Fruit fly (Drosophila melanogaster) whole organism, embryonic: ENCODE measurements around the gene Nup358.
A peak's percentile ranks its signal among the peaks of the same experiment; 100 is the strongest.

Source experiments
- CG10267 ChIP-seq: fragments of 200-800 bp; sonication (Bioruptor generic); optimal IDR thresholded peaks from 2 replicates; lab custom pipeline; 2018; ENCODE audit warnings: missing biosample characterization, mild to moderate bottlenecking, missing genetic modification characterization, moderate library complexity
- CG10979 ChIP-seq: fragments of 200-800 bp; sonication (Bioruptor generic); optimal IDR thresholded peaks from 2 replicates; lab custom pipeline; 2018; ENCODE audit warnings: missing biosample characterization, mild to moderate bottlenecking, missing genetic modification characterization, moderate library complexity
- CG12299 ChIP-seq: fragments of 200-800 bp; sonication (Bioruptor generic); optimal IDR thresholded peaks from 2 replicates; lab custom pipeline; 2018; ENCODE audit warnings: missing biosample characterization, mild to moderate bottlenecking, missing genetic modification characterization
- CG12744 ChIP-seq: fragments of 200-800 bp; sonication (Bioruptor generic); optimal IDR thresholded peaks from 2 replicates; lab custom pipeline; 2016; ENCODE audit warnings: missing biosample characterization, missing genetic modification characterization
- CG14050 ChIP-seq: fragments of 200-800 bp; sonication (Bioruptor generic); IDR thresholded peaks from 3 replicates; pipeline ENCODE4 v1.3.6; 2022; ENCODE audit warnings: missing biosample characterization, missing genetic modification characterization
- CG15011 ChIP-seq: fragments of 200-800 bp; sonication (Bioruptor generic); optimal IDR thresholded peaks from 3 replicates; lab custom pipeline; 2018; ENCODE audit warnings: missing biosample characterization, mild to moderate bottlenecking, missing genetic modification characterization
- CG15601 ChIP-seq: fragments of 200-800 bp; sonication (Bioruptor generic); optimal IDR thresholded peaks from 3 replicates; lab custom pipeline; 2019; ENCODE audit warnings: missing biosample characterization, mild to moderate bottlenecking, missing genetic modification characterization, moderate library complexity
- CG16779 ChIP-seq: fragments of 200-800 bp; sonication (Bioruptor generic); IDR thresholded peaks from 2 replicates; pipeline ENCODE4 v1.3.6; 2022; ENCODE audit warnings: missing biosample characterization, missing genetic modification characterization
- CG18619 ChIP-seq: fragments of 200-800 bp; sonication (Bioruptor generic); optimal IDR thresholded peaks from 3 replicates; lab custom pipeline; 2017; ENCODE audit warnings: missing biosample characterization, mild to moderate bottlenecking, missing genetic modification characterization
- CG43689 ChIP-seq: fragments of 200-800 bp; sonication (Bioruptor generic); IDR thresholded peaks from 2 replicates; pipeline ENCODE4 v1.3.6; 2022; ENCODE audit warnings: missing biosample characterization, missing genetic modification characterization
- CG5953 ChIP-seq: fragments of 200-800 bp; sonication (Bioruptor generic); IDR thresholded peaks from 2 replicates; pipeline ENCODE4 v1.3.6; 2022; ENCODE audit warnings: missing biosample characterization, missing genetic modification characterization
- CG9876 ChIP-seq: fragments of 200-800 bp; sonication (Bioruptor generic); optimal IDR thresholded peaks from 2 replicates; lab custom pipeline; 2016; ENCODE audit warnings: missing biosample characterization, missing genetic modification characterization
- CHES-1-like ChIP-seq: fragments of 200-800 bp; sonication (Bioruptor generic); optimal IDR thresholded peaks from 2 replicates; lab custom pipeline; 2016; ENCODE audit warnings: missing biosample characterization, missing genetic modification characterization
- CoRest ChIP-seq: fragments of 200-800 bp; sonication (Bioruptor generic); optimal IDR thresholded peaks from 3 replicates; lab custom pipeline; 2018; ENCODE audit warnings: missing biosample characterization, mild to moderate bottlenecking, missing genetic modification characterization, moderate library complexity
- Dek ChIP-seq: fragments of 200-800 bp; sonication (Bioruptor generic); optimal IDR thresholded peaks from 3 replicates; lab custom pipeline; 2019; ENCODE audit warnings: missing biosample characterization, mild to moderate bottlenecking, missing genetic modification characterization, moderate library complexity
- Dref ChIP-seq: fragments of 200-800 bp; sonication (Bioruptor generic); IDR thresholded peaks from 2 replicates; pipeline ENCODE4 v1.3.6; 2022; ENCODE audit warnings: missing biosample characterization, missing genetic modification characterization
- E2f2 ChIP-seq: fragments of 200-800 bp; sonication (Bioruptor generic); IDR thresholded peaks from 2 replicates; pipeline ENCODE4 v1.3.6; 2022; ENCODE audit warnings: missing biosample characterization, missing genetic modification characterization
- Gsc ChIP-seq: fragments of 200-800 bp; sonication (Bioruptor generic); IDR thresholded peaks from 2 replicates; pipeline ENCODE4 v1.3.6; 2022; ENCODE audit warnings: missing biosample characterization, missing genetic modification characterization
- Gug ChIP-seq: fragments of 200-800 bp; sonication (Bioruptor generic); IDR thresholded peaks from 4 replicates; pipeline ENCODE4 v1.3.6; 2022; ENCODE audit warnings: missing biosample characterization, missing genetic modification characterization
- H15 ChIP-seq: fragments of 200-800 bp; sonication (Bioruptor generic); IDR thresholded peaks from 3 replicates; pipeline ENCODE4 v1.3.6; 2022; ENCODE audit warnings: missing biosample characterization, missing genetic modification characterization
- HmgZ ChIP-seq: fragments of 200-800 bp; sonication (Bioruptor generic); optimal IDR thresholded peaks from 2 replicates; lab custom pipeline; 2018; ENCODE audit warnings: missing biosample characterization, mild to moderate bottlenecking, missing genetic modification characterization
- Med ChIP-seq: fragments of 200-800 bp; sonication (Bioruptor generic); peaks from one replicate; lab custom pipeline; 2016; ENCODE audit warnings: missing biosample characterization, missing genetic modification characterization, mild to moderate bottlenecking, inconsistent platforms, moderate library complexity
- Meics ChIP-seq: fragments of 200-800 bp; sonication (Bioruptor generic); optimal IDR thresholded peaks from 2 replicates; lab custom pipeline; 2017; ENCODE audit warnings: missing biosample characterization, mild to moderate bottlenecking, missing genetic modification characterization
- Oli ChIP-seq: fragments of 200-800 bp; sonication (Bioruptor generic); optimal IDR thresholded peaks from 2 replicates; lab custom pipeline; 2018; ENCODE audit warnings: missing biosample characterization, mild to moderate bottlenecking, missing genetic modification characterization, moderate library complexity
- Pdp1 ChIP-seq, 2 experiments: fragments of 200-800 bp; sonication (Bioruptor generic); optimal IDR thresholded peaks; 3 replicates each; lab custom pipeline; 2016; ENCODE audit warnings: missing biosample characterization in 2 of 2, missing genetic modification characterization in 2 of 2, mild to moderate bottlenecking in 1 of 2, moderate library complexity in 1 of 2
- Ravus ChIP-seq: fragments of 200-800 bp; sonication (Bioruptor generic); IDR thresholded peaks from 2 replicates; pipeline ENCODE4 v1.3.6; 2022; ENCODE audit warnings: missing biosample characterization, missing genetic modification characterization
- Rfx ChIP-seq: fragments of 200-800 bp; sonication (Bioruptor generic); IDR thresholded peaks from 2 replicates; pipeline ENCODE4 v1.3.6; 2022; ENCODE audit warnings: missing biosample characterization, missing genetic modification characterization
- Rx ChIP-seq: fragments of 200-800 bp; sonication (Bioruptor generic); IDR thresholded peaks from 2 replicates; pipeline ENCODE4 v1.3.6; 2022; ENCODE audit warnings: missing biosample characterization, missing genetic modification characterization
- TFAM ChIP-seq: fragments of 200-800 bp; sonication (Bioruptor generic); optimal IDR thresholded peaks from 2 replicates; lab custom pipeline; 2017; ENCODE audit warnings: missing biosample characterization, missing genetic modification characterization, inconsistent platforms
- az2 ChIP-seq: fragments of 200-800 bp; sonication (Bioruptor generic); optimal IDR thresholded peaks from 3 replicates; lab custom pipeline; 2016; ENCODE audit warnings: missing biosample characterization, missing genetic modification characterization
- ci ChIP-seq: fragments of 200-800 bp; sonication (Bioruptor generic); IDR thresholded peaks from 3 replicates; pipeline ENCODE4 v1.3.6; 2022; ENCODE audit warnings: missing biosample characterization, missing genetic modification characterization
- cwo ChIP-seq: fragments of 200-800 bp; sonication (Bioruptor generic); optimal IDR thresholded peaks from 3 replicates; lab custom pipeline; 2017; ENCODE audit warnings: missing biosample characterization, missing genetic modification characterization, mild to moderate bottlenecking, moderate library complexity, missing genetic modification reagents
- dan ChIP-seq: fragments of 200-800 bp; sonication (Bioruptor generic); IDR thresholded peaks from 2 replicates; pipeline ENCODE4 v1.3.6; 2022; ENCODE audit warnings: missing biosample characterization, missing genetic modification characterization
- danr ChIP-seq: fragments of 200-800 bp; sonication (Bioruptor generic); IDR thresholded peaks from 2 replicates; pipeline ENCODE4 v1.3.6; 2022; ENCODE audit warnings: missing biosample characterization, missing genetic modification characterization
- dmrt11E ChIP-seq: fragments of 200-800 bp; sonication (Bioruptor generic); optimal IDR thresholded peaks from 3 replicates; lab custom pipeline; 2018; ENCODE audit warnings: missing biosample characterization, mild to moderate bottlenecking, missing genetic modification characterization, moderate library complexity
- fd102C ChIP-seq: fragments of 200-800 bp; sonication (Bioruptor generic); optimal IDR thresholded peaks from 2 replicates; lab custom pipeline; 2018; ENCODE audit warnings: missing biosample characterization, mild to moderate bottlenecking, missing genetic modification characterization, moderate library complexity
- grn ChIP-seq: fragments of 200-800 bp; sonication (Bioruptor generic); optimal IDR thresholded peaks from 3 replicates; lab custom pipeline; 2017; ENCODE audit warnings: missing biosample characterization, missing genetic modification characterization
- hkb ChIP-seq, 2 experiments: fragments of 200-800 bp in 1 of 2; fragments of >200 bp in 1 of 2; sonication (Bioruptor generic) in 1 of 2; IDR thresholded peaks in 1 of 2; optimal IDR thresholded peaks in 1 of 2; 2 replicates each; pipeline versions ENCODE4 v1.3.6 to Lab custom; 2017 to 2022; ENCODE audit warnings: missing biosample characterization in 1 of 2, missing genetic modification characterization in 1 of 2
- kay ChIP-seq: fragments of 200-800 bp; sonication (Bioruptor generic); optimal IDR thresholded peaks from 2 replicates; lab custom pipeline; 2016; ENCODE audit warnings: missing biosample characterization, missing genetic modification characterization
- nerfin-1 ChIP-seq: fragments of 200-800 bp; sonication (Bioruptor generic); optimal IDR thresholded peaks from 3 replicates; lab custom pipeline; 2019; ENCODE audit warnings: missing biosample characterization, mild to moderate bottlenecking, missing genetic modification characterization, moderate library complexity
- onecut ChIP-seq: fragments of 200-800 bp; sonication (Bioruptor generic); IDR thresholded peaks from 2 replicates; pipeline ENCODE4 v1.3.6; 2022; ENCODE audit warnings: missing biosample characterization, missing genetic modification characterization
- org-1 ChIP-seq: fragments of 200-800 bp; sonication (Bioruptor generic); optimal IDR thresholded peaks from 2 replicates; lab custom pipeline; 2017; ENCODE audit warnings: missing biosample characterization, missing genetic modification characterization
- pnt ChIP-seq: fragments of 200-800 bp; sonication (Bioruptor generic); optimal IDR thresholded peaks from 3 replicates; lab custom pipeline; 2016; ENCODE audit warnings: missing biosample characterization, missing genetic modification characterization
- rib ChIP-seq: fragments of 200-800 bp; sonication (Bioruptor generic); IDR thresholded peaks from 2 replicates; pipeline ENCODE4 v1.3.6; 2022; ENCODE audit warnings: missing biosample characterization, missing genetic modification characterization
- sc ChIP-seq, 3 experiments: fragments of >200 bp in 2 of 3; fragments of 200-800 bp in 1 of 3; sonication (Bioruptor generic) in 1 of 3; optimal IDR thresholded peaks; 2 replicates in 2 of 3; 3 replicates in 1 of 3; lab custom pipeline; 2017; ENCODE audit warnings: mild to moderate bottlenecking in 1 of 3, missing biosample characterization in 1 of 3, missing genetic modification characterization in 1 of 3, missing genetic modification reagents in 1 of 3
- sd ChIP-seq: fragments of 200-800 bp; sonication (Bioruptor generic); optimal IDR thresholded peaks from 3 replicates; lab custom pipeline; 2018; ENCODE audit warnings: missing biosample characterization, mild to moderate bottlenecking, missing genetic modification characterization, moderate library complexity
- sna ChIP-seq: fragments of 200-800 bp; sonication (Bioruptor generic); IDR thresholded peaks from 2 replicates; pipeline ENCODE4 v1.3.6; 2022; ENCODE audit warnings: missing biosample characterization, missing genetic modification characterization; ENCODE audit not compliant: partially characterized antibody
- so ChIP-seq: fragments of 200-800 bp; sonication (Bioruptor generic); IDR thresholded peaks from 3 replicates; pipeline ENCODE4 v1.3.6; 2022; ENCODE audit warnings: missing biosample characterization, missing genetic modification characterization
- twi ChIP-seq: fragments of 200-800 bp; optimal IDR thresholded peaks from 2 replicates; lab custom pipeline; 2019; ENCODE audit warnings: missing biosample characterization, mild to moderate bottlenecking, missing genetic modification characterization, moderate library complexity
- vvl ChIP-seq: fragments of 200-800 bp; sonication (Bioruptor generic); IDR thresholded peaks from 2 replicates; pipeline ENCODE4 v1.3.6; 2022; ENCODE audit warnings: missing biosample characterization, missing genetic modification characterization

Nup358 gene

DNA sequence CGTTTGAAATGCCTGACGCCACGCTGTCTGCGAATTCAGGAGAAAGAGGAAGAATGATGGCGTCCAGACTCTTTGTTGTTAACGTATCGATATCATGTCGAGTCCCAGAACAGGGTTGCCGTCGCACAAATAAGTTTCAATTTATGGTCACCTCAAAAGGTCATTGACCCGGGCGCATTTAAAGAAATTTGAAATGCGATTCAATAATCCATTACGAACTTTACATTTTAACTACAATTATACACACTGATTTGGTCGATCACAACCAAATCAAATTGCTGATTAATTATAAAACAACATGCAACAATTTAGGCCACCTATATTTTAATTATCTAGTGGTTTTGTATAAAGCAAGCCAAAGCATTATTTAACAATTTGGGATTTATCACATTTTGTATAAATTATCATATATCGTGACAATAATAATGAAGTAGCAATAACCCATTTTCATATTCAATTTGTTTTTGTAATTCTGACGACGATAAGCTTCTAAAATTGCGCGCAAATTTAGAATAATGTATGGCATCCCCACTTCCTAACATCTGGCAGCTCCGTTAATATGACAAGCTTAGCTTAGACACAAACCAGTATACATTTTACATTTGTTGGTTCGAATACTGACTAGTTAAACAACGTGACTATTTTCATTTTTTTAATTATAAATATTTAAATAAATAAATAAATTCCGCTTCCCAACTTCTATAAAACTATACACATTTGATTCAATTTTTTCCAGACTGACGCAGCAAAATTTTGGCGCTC, 3.9 kb upstream of the Nup358 start, which contains the start of gene bam (continued):
- TF ChIP-seq dmrt11E (tag; lab: Kevin White, UChicago) (no peak), kay (GFP tag; lab: Kevin White, UChicago) (no peak), Ravus (GFP tag; lab: Robert Waterston, UW) (no peak), CG10979 (tag; lab: Kevin White, UChicago) (no peak), sd (peak; percentile 52), ci (GFP tag; lab: Robert Waterston, UW) (no peak), danr (GFP tag; lab: Robert Waterston, UW) (no peak), E2f2 (GFP tag; lab: Robert Waterston, UW) (peak; percentile 97), CG43689 (no peak), grn (no peak), fd102C (GFP tag; lab: Kevin White, UChicago) (no peak), CG5953 (GFP tag; lab: Robert Waterston, UW) (no peak), org-1 (no peak), CG15601 (tag; lab: Kevin White, UChicago) (peak; percentile 22), CHES-1-like (no peak), Meics (no peak), rib (GFP tag; lab: Robert Waterston, UW) (no peak), az2 (GFP tag; lab: Kevin White, UChicago) (no peak), CG10267 (tag; lab: Kevin White, UChicago) (peak; percentile 53), CG12744 (no peak), nerfin-1 (no peak), dan (GFP tag; lab: Robert Waterston, UW) (no peak), TFAM (GFP tag; lab: Kevin White, UChicago) (no peak), H15 (GFP tag; lab: Robert Waterston, UW) (no peak), CG16779 (GFP tag; lab: Robert Waterston, UW) (no peak), CG18619 (no peak), vvl (GFP tag; lab: Robert Waterston, UW) (no peak), CG9876 (no peak), Pdp1 (GFP tag; optimal IDR thresholded peaks at IDR 0.05; lab: Kevin White, UChicago) (no peak), CG14050 (no peak), sc (optimal IDR thresholded peaks at IDR 0.05; lab: Kevin White, UChicago) (no peak), sc (GFP tag; optimal IDR thresholded peaks at IDR 0.05; lab: Kevin White, UChicago) (no peak), onecut (GFP tag; lab: Robert Waterston, UW) (no peak), CG15011 (no peak), twi (tag; lab: Kevin White, UChicago) (no peak), so (GFP tag; lab: Robert Waterston, UW) (no peak), Gug (GFP tag; lab: Robert Waterston, UW) (no peak), Dek (peak; percentile 45), pnt (no peak), Rfx (GFP tag; lab: Robert Waterston, UW) (no peak), Med (GFP tag; lab: Kevin White, UChicago) (peak; percentile 56), hkb (optimal IDR thresholded peaks at IDR 0.05; lab: Kevin White, UChicago) (no peak), hkb (GFP tag; IDR thresholded peaks at IDR 0.05; lab: Robert Waterston, UW) (no peak), HmgZ (peak; percentile 67), Oli (tag; lab: Kevin White, UChicago) (no peak), sna (GFP tag; lab: Robert Waterston, UW) (no peak), Rx (GFP tag; lab: Robert Waterston, UW) (no peak), cwo (GFP tag; lab: Kevin White, UChicago) (no peak), Gsc (GFP tag; lab: Robert Waterston, UW) (no peak), CoRest (tag; lab: Kevin White, UChicago) (peak; percentile 64), CG12299 (tag; lab: Kevin White, UChicago) (no peak), Dref (GFP tag; lab: Robert Waterston, UW) (0 out of 2 replicates have a peak, but pooled peaks have one; percentile 32)
